Worm (Caenorhabditis elegans): ENCODE measurements around the gene fbxb-74.

The fbxb-74 gene

ce11 chrIV:4459342-4459741 is 20.3 kb upstream of the fbxb-74 start:
- no peak for TF ChIP-seq fkh-4 (tag; optimal IDR thresholded peaks at IDR 0.05; ENCODE audit: borderline replicate concordance)
- no peak for TF ChIP-seq ceh-82 (tag; optimal IDR thresholded peaks at IDR 0.05)
- peak; percentile 27 for TF ChIP-seq nhr-85 (tag)
- TF ChIP-seq efl-1 (optimal IDR thresholded peaks at IDR 0.05) = no peak
- TF ChIP-seq efl-1 (GFP tag; optimal IDR thresholded peaks at IDR 0.05 in 1 of 2) = peak in 1 of 2 experiments; percentile 87
- TF ChIP-seq unc-86 (tag; optimal IDR thresholded peaks at IDR 0.05) = no peak

- TF ChIP-seq ceh-88 (GFP tag; IDR thresholded peaks at IDR 0.05) = no peak
Observed at ce11 chrIV:4456658-4457057, 17.6 kb upstream of the fbxb-74 start.

ce11 chrIV:4454330-4455173 is 15.5 kb upstream of the fbxb-74 start, which contains the start of gene R08C7.11:
Gene R08C7.11, minus strand, starts transcription at chrIV:4454937.
- TF ChIP-seq dsc-1 (tag; optimal IDR thresholded peaks at IDR 0.05) = no peak
- no peak for TF ChIP-seq C16A3.4 (tag; optimal IDR thresholded peaks at IDR 0.05)
- no peak for TF ChIP-seq ceh-90 (tag; optimal IDR thresholded peaks at IDR 0.05)
- TF ChIP-seq nhr-77 (tag; optimal IDR thresholded peaks at IDR 0.05) = peak; percentile 17
- TF ChIP-seq blmp-1 (tag; optimal IDR thresholded peaks at IDR 0.05) = peak; percentile 77
- TF ChIP-seq elt-3 (tag; optimal IDR thresholded peaks at IDR 0.05) = peak in 2 of 6 experiments; percentile 5 to 66
- peak; percentile 60 for TF ChIP-seq lin-14 (GFP tag; optimal IDR thresholded peaks at IDR 0.05)
- no peak for TF ChIP-seq hpl-2 (GFP tag; optimal IDR thresholded peaks at IDR 0.05)
- TF ChIP-seq pax-3 (tag; optimal IDR thresholded peaks at IDR 0.05) = no peak
- TF ChIP-seq lin-35 (GFP tag; optimal IDR thresholded peaks at IDR 0.05) = no peak
- no peak for TF ChIP-seq fkh-10 (GFP tag; optimal IDR thresholded peaks at IDR 0.05)
- TF ChIP-seq ztf-11 (tag; optimal IDR thresholded peaks at IDR 0.05) = no peak
- TF ChIP-seq grh-1 (GFP tag; IDR thresholded peaks at IDR 0.05) = no peak
- TF ChIP-seq ets-5 (GFP tag; IDR thresholded peaks at IDR 0.05) = no peak
- no peak for TF ChIP-seq tbx-2 (tag; optimal IDR thresholded peaks at IDR 0.05)
- no peak for TF ChIP-seq isw-1 (GFP tag; IDR thresholded peaks at IDR 0.05)
- no peak for TF ChIP-seq F16B12.6 (tag; optimal IDR thresholded peaks at IDR 0.05)
- TF ChIP-seq unc-98 (GFP tag; IDR thresholded peaks at IDR 0.05) = no peak
- peak; percentile 38 for TF ChIP-seq unc-130 (tag; optimal IDR thresholded peaks at IDR 0.05)
- peak; percentile 28 for TF ChIP-seq mep-1 (tag; optimal IDR thresholded peaks at IDR 0.05)
- TF ChIP-seq fos-1 (tag; optimal IDR thresholded peaks at IDR 0.05) = no peak
- no peak for TF ChIP-seq egl-13 (tag; optimal IDR thresholded peaks at IDR 0.05)
- no peak for TF ChIP-seq mef-2 (tag; optimal IDR thresholded peaks at IDR 0.05)
- TF ChIP-seq hlh-17 (GFP tag; optimal IDR thresholded peaks at IDR 0.05; ENCODE audit: borderline replicate concordance) = no peak
- TF ChIP-seq mdl-1 (tag; optimal IDR thresholded peaks at IDR 0.05) = no peak
- TF ChIP-seq nhr-19 (GFP tag; conservative IDR thresholded peaks at IDR 0.05) = peak; percentile 46; the same call in 1 of the 2 replicates
- no peak for TF ChIP-seq pqm-1 (tag; optimal IDR thresholded peaks at IDR 0.05)
- TF ChIP-seq nhr-47 (tag; optimal IDR thresholded peaks at IDR 0.05) = no peak
- TF ChIP-seq nhr-76 (tag; optimal IDR thresholded peaks at IDR 0.05) = no peak
- TF ChIP-seq nhr-28 (tag; optimal IDR thresholded peaks at IDR 0.05) = no peak
- TF ChIP-seq efl-3 (GFP tag; optimal IDR thresholded peaks at IDR 0.05) = no peak
- TF ChIP-seq C34B4.2 (tag; optimal IDR thresholded peaks at IDR 0.05) = no peak
- TF ChIP-seq unc-86 (tag; optimal IDR thresholded peaks at IDR 0.05) = no peak
- peak; percentile 40 for TF ChIP-seq nhr-71 (tag; optimal IDR thresholded peaks at IDR 0.05)
- no peak for TF ChIP-seq aha-1 (tag; optimal IDR thresholded peaks at IDR 0.05)
- TF ChIP-seq hlh-4 (tag; optimal IDR thresholded peaks at IDR 0.05) = no peak
- peak; percentile 18 for TF ChIP-seq swsn-7 (tag; optimal IDR thresholded peaks at IDR 0.05)
- peak; percentile 55 for TF ChIP-seq efl-1 (optimal IDR thresholded peaks at IDR 0.05)
- TF ChIP-seq efl-1 (GFP tag; optimal IDR thresholded peaks at IDR 0.05 in 1 of 2) = peak in 1 of 2 experiments; percentile 86
- no peak for TF ChIP-seq Y116A8C.19 (tag; optimal IDR thresholded peaks at IDR 0.05; ENCODE audit: borderline replicate concordance)
- no peak for TF ChIP-seq nhr-84 (tag; optimal IDR thresholded peaks at IDR 0.05)
- no peak for TF ChIP-seq ces-1 (GFP tag; optimal IDR thresholded peaks at IDR 0.05)
- no peak for TF ChIP-seq nhr-11 (tag; optimal IDR thresholded peaks at IDR 0.05)
- no peak for TF ChIP-seq ceh-8 (GFP tag; optimal IDR thresholded peaks at IDR 0.05)

Measured in whole organism, L1 larva.